Fruit fly (Drosophila melanogaster): ENCODE data around the gene sob.

DNA sequence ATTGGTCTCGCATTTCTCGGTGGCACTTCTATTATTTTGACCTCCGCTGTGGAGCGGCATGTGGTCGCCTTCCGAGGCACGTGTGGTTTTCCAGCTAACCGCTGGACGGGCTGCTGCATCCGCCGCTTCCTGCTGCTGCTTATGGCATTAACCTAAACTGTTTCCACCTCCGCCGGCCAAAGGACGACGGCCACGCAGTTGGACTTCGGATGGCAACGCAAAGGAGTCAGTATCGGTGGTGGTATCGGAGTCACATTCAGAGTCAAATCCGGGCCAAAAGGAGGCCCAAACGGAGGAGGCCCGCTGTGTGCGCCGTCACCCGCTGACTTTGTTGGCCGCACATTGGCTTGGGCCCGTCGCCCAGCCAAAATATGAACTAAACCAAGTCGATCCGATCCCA lies 30.8 kb downstream of the sob start:
- TF ChIP-seq h (optimal IDR thresholded peaks at IDR 0.05) (no peak), psq (optimal IDR thresholded peaks at IDR 0.05) (no peak), ttk (optimal IDR thresholded peaks at IDR 0.05) (no peak), Sin3A (optimal IDR thresholded peaks at IDR 0.05) (no peak)

Measured in Kc167 (cell line).